Fruit fly (Drosophila melanogaster) whole organism, embryonic: ENCODE results near the gene CG33631.
A peak's percentile ranks its signal among the peaks of the same experiment; 100 is the strongest.

ENCODE experiments used
- Adf1 ChIP-seq: fragments of 200-800 bp; sonication (Bioruptor generic); IDR thresholded peaks from 2 replicates; pipeline ENCODE4 v1.3.6; 2022; ENCODE audit warnings: missing biosample characterization, missing genetic modification characterization
- Atf6 ChIP-seq: fragments of 200-800 bp; sonication (Bioruptor generic); IDR thresholded peaks from 2 replicates; pipeline ENCODE4 v1.3.6; 2022; ENCODE audit warnings: missing biosample characterization, missing genetic modification characterization
- B-H1 ChIP-seq: fragments of 200-800 bp; sonication (Bioruptor generic); IDR thresholded peaks from 3 replicates; pipeline ENCODE4 v1.3.6; 2022; ENCODE audit warnings: missing biosample characterization, missing genetic modification characterization
- Bteb2 ChIP-seq: fragments of 200-800 bp; sonication (Bioruptor generic); optimal IDR thresholded peaks from 2 replicates; lab custom pipeline; 2016; ENCODE audit warnings: missing biosample characterization, missing genetic modification characterization
- CG10209 ChIP-seq: fragments of 200-800 bp; sonication (Bioruptor generic); optimal IDR thresholded peaks from 3 replicates; lab custom pipeline; 2017; ENCODE audit warnings: missing biosample characterization, mild to moderate bottlenecking, missing genetic modification characterization, missing genetic modification reagents
- CG1024 ChIP-seq: fragments of 200-800 bp; sonication (Bioruptor generic); IDR thresholded peaks from 2 replicates; pipeline ENCODE4 v1.3.6; 2022; ENCODE audit warnings: missing biosample characterization, missing genetic modification characterization
- CG10431 ChIP-seq: fragments of 200-800 bp; sonication (Bioruptor generic); optimal IDR thresholded peaks from 3 replicates; lab custom pipeline; 2018; ENCODE audit warnings: missing biosample characterization, mild to moderate bottlenecking, missing genetic modification characterization
- CG10462 ChIP-seq: fragments of 200-800 bp; sonication (Bioruptor generic); optimal IDR thresholded peaks from 2 replicates; lab custom pipeline; 2016; ENCODE audit warnings: missing biosample characterization, missing genetic modification characterization
- CG10565 ChIP-seq: fragments of 200-800 bp; sonication (Bioruptor generic); optimal IDR thresholded peaks from 3 replicates; lab custom pipeline; 2016; ENCODE audit warnings: missing biosample characterization, mild to moderate bottlenecking, missing genetic modification characterization
- CG12155 ChIP-seq: fragments of 200-800 bp; sonication (Bioruptor generic); optimal IDR thresholded peaks from 3 replicates; lab custom pipeline; 2016; ENCODE audit warnings: missing biosample characterization, missing genetic modification characterization
- CG13296 ChIP-seq: fragments of 200-800 bp; sonication (Bioruptor generic); optimal IDR thresholded peaks from 3 replicates; lab custom pipeline; 2018; ENCODE audit warnings: missing biosample characterization, mild to moderate bottlenecking, missing genetic modification characterization
- CG1529 ChIP-seq: fragments of 200-800 bp; sonication (Bioruptor generic); optimal IDR thresholded peaks from 3 replicates; lab custom pipeline; 2018; ENCODE audit warnings: missing biosample characterization, missing genetic modification characterization
- CG17359 ChIP-seq: fragments of 200-800 bp; sonication (Bioruptor generic); optimal IDR thresholded peaks from 3 replicates; lab custom pipeline; 2018; ENCODE audit warnings: missing biosample characterization, mild to moderate bottlenecking, missing genetic modification characterization, moderate library complexity
- CG17612 ChIP-seq: fragments of 200-800 bp; sonication (Bioruptor generic); IDR thresholded peaks from 2 replicates; pipeline ENCODE4 v1.3.6; 2022; ENCODE audit warnings: missing biosample characterization, missing genetic modification characterization
- CG18011 ChIP-seq: fragments of 200-800 bp; sonication (Bioruptor generic); optimal IDR thresholded peaks from 2 replicates; lab custom pipeline; 2017; ENCODE audit warnings: missing biosample characterization, missing genetic modification characterization, mild to moderate bottlenecking, moderate library complexity, missing genotype
- CG18476 ChIP-seq: fragments of 200-800 bp; sonication (Bioruptor generic); optimal IDR thresholded peaks from 2 replicates; lab custom pipeline; 2016; ENCODE audit warnings: missing biosample characterization, mild to moderate bottlenecking, missing genetic modification characterization
- CG34422 ChIP-seq: fragments of 200-800 bp; sonication (Bioruptor generic); IDR thresholded peaks from 3 replicates; pipeline ENCODE4 v1.3.6; 2022; ENCODE audit warnings: missing biosample characterization, missing genetic modification characterization
- CG43689 ChIP-seq: fragments of 200-800 bp; sonication (Bioruptor generic); IDR thresholded peaks from 2 replicates; pipeline ENCODE4 v1.3.6; 2022; ENCODE audit warnings: missing biosample characterization, missing genetic modification characterization
- CG4707 ChIP-seq: fragments of 200-800 bp; sonication (Bioruptor generic); optimal IDR thresholded peaks from 2 replicates; lab custom pipeline; 2018; ENCODE audit warnings: missing biosample characterization, mild to moderate bottlenecking, missing genetic modification characterization, moderate library complexity
- CG6654 ChIP-seq: fragments of 200-800 bp; sonication (Bioruptor generic); optimal IDR thresholded peaks from 2 replicates; lab custom pipeline; 2017; ENCODE audit warnings: missing biosample characterization, mild to moderate bottlenecking, missing genetic modification characterization
- CG6689 ChIP-seq: fragments of 200-800 bp; sonication (Bioruptor generic); IDR thresholded peaks from 2 replicates; pipeline ENCODE4 v1.3.6; 2022; ENCODE audit warnings: missing biosample characterization, missing genetic modification characterization
- CG6791 ChIP-seq: fragments of 200-800 bp; sonication (Bioruptor generic); IDR thresholded peaks from 3 replicates; pipeline ENCODE4 v1.3.6; 2022; ENCODE audit warnings: missing biosample characterization, missing genetic modification characterization; ENCODE audit not compliant: partially characterized antibody
- CG8924 ChIP-seq: fragments of 200-800 bp; optimal IDR thresholded peaks from 3 replicates; lab custom pipeline; 2019; ENCODE audit warnings: missing biosample characterization, mild to moderate bottlenecking, missing genetic modification characterization, moderate library complexity
- Camta ChIP-seq: fragments of 200-800 bp; sonication (Bioruptor generic); optimal IDR thresholded peaks from 2 replicates; lab custom pipeline; 2016; ENCODE audit warnings: missing biosample characterization, missing genetic modification characterization
- D ChIP-seq, 2 experiments: fragments of 200-800 bp in 1 of 2; fragments of >200 bp in 1 of 2; sonication (Bioruptor generic) in 1 of 2; optimal IDR thresholded peaks; 2 replicates in 1 of 2; 3 replicates in 1 of 2; lab custom pipeline; 2017; ENCODE audit warnings: mild to moderate bottlenecking in 1 of 2, missing biosample characterization in 1 of 2, missing genetic modification characterization in 1 of 2, missing genetic modification reagents in 1 of 2
- Dek ChIP-seq: fragments of 200-800 bp; sonication (Bioruptor generic); optimal IDR thresholded peaks from 3 replicates; lab custom pipeline; 2019; ENCODE audit warnings: missing biosample characterization, mild to moderate bottlenecking, missing genetic modification characterization, moderate library complexity
- Doc2 ChIP-seq: fragments of 200-800 bp; sonication (Bioruptor generic); IDR thresholded peaks from 2 replicates; pipeline ENCODE4 v1.3.6; 2022; ENCODE audit warnings: missing biosample characterization, missing genetic modification characterization
- ERR ChIP-seq: fragments of 200-800 bp; sonication (Bioruptor generic); optimal IDR thresholded peaks from 2 replicates; lab custom pipeline; 2016; ENCODE audit warnings: missing biosample characterization, missing genetic modification characterization
- GATAe ChIP-seq: fragments of 200-800 bp; sonication (Bioruptor generic); conservative IDR thresholded peaks from 2 replicates; pipeline ENCODE4 v1.3.6; 2022; ENCODE audit warnings: missing biosample characterization, missing genetic modification characterization
- H2.0 ChIP-seq: fragments of 200-800 bp; sonication (Bioruptor generic); IDR thresholded peaks from 2 replicates; pipeline ENCODE4 v1.3.6; 2022; ENCODE audit warnings: missing biosample characterization, missing genetic modification characterization
- Hmr ChIP-seq: fragments of 200-800 bp; sonication (Bioruptor generic); optimal IDR thresholded peaks from 3 replicates; lab custom pipeline; 2017; ENCODE audit warnings: mild to moderate bottlenecking, missing biosample characterization, missing genetic modification reagents, missing genetic modification characterization
- Lhr ChIP-seq: fragments of 200-800 bp; sonication (Bioruptor generic); optimal IDR thresholded peaks from 3 replicates; lab custom pipeline; 2017; ENCODE audit warnings: mild to moderate bottlenecking, missing biosample characterization, missing genetic modification reagents, missing genetic modification characterization
- Med ChIP-seq: fragments of 200-800 bp; sonication (Bioruptor generic); peaks from one replicate; lab custom pipeline; 2016; ENCODE audit warnings: missing biosample characterization, missing genetic modification characterization, mild to moderate bottlenecking, inconsistent platforms, moderate library complexity
- Nf-YC ChIP-seq: fragments of 200-800 bp; optimal IDR thresholded peaks from 3 replicates; lab custom pipeline; 2019; ENCODE audit warnings: missing biosample characterization, mild to moderate bottlenecking, missing genetic modification characterization, moderate library complexity
- Sox102F ChIP-seq: fragments of 200-800 bp; sonication (Bioruptor generic); optimal IDR thresholded peaks from 2 replicates; lab custom pipeline; 2018; ENCODE audit warnings: missing biosample characterization, mild to moderate bottlenecking, missing genetic modification characterization, moderate library complexity
- dm ChIP-seq: fragments of 200-800 bp; sonication (Bioruptor generic); optimal IDR thresholded peaks from 3 replicates; lab custom pipeline; 2016; ENCODE audit warnings: missing biosample characterization, missing genetic modification characterization
- grau ChIP-seq: fragments of 200-800 bp; optimal IDR thresholded peaks from 3 replicates; lab custom pipeline; 2019; ENCODE audit warnings: missing biosample characterization, mild to moderate bottlenecking, missing genetic modification characterization, moderate library complexity
- maf-S ChIP-seq: fragments of 200-800 bp; sonication (Bioruptor generic); optimal IDR thresholded peaks from 2 replicates; lab custom pipeline; 2016; ENCODE audit warnings: missing biosample characterization, missing genetic modification characterization
- nerfin-1 ChIP-seq: fragments of 200-800 bp; sonication (Bioruptor generic); optimal IDR thresholded peaks from 3 replicates; lab custom pipeline; 2019; ENCODE audit warnings: missing biosample characterization, mild to moderate bottlenecking, missing genetic modification characterization, moderate library complexity
- pho ChIP-seq: fragments of 200-800 bp; sonication (Bioruptor generic); optimal IDR thresholded peaks from 2 replicates; lab custom pipeline; 2016; ENCODE audit warnings: missing biosample characterization, missing genetic modification characterization
- seq ChIP-seq: fragments of 200-800 bp; sonication (Bioruptor generic); IDR thresholded peaks from 2 replicates; pipeline ENCODE4 v1.3.6; 2022; ENCODE audit warnings: missing biosample characterization, missing genetic modification characterization
- sima ChIP-seq: fragments of 200-800 bp; sonication (Bioruptor generic); optimal IDR thresholded peaks from 2 replicates; lab custom pipeline; 2016; ENCODE audit warnings: missing biosample characterization, missing genetic modification characterization
- sna ChIP-seq: fragments of 200-800 bp; sonication (Bioruptor generic); IDR thresholded peaks from 2 replicates; pipeline ENCODE4 v1.3.6; 2022; ENCODE audit warnings: missing biosample characterization, missing genetic modification characterization; ENCODE audit not compliant: partially characterized antibody
- tap ChIP-seq: fragments of 200-800 bp; optimal IDR thresholded peaks from 3 replicates; lab custom pipeline; 2019; ENCODE audit warnings: missing biosample characterization, mild to moderate bottlenecking, missing genetic modification characterization, moderate library complexity
- ttk ChIP-seq: fragments of 200-800 bp; sonication (Bioruptor generic); IDR thresholded peaks from 2 replicates; pipeline ENCODE4 v2.1.2; 2022; ENCODE audit warnings: missing biosample characterization, missing genetic modification characterization
- tx ChIP-seq: fragments of 200-800 bp; sonication (Bioruptor generic); optimal IDR thresholded peaks from 2 replicates; lab custom pipeline; 2016; ENCODE audit warnings: missing biosample characterization, missing genetic modification characterization
- vvl ChIP-seq: fragments of 200-800 bp; sonication (Bioruptor generic); IDR thresholded peaks from 2 replicates; pipeline ENCODE4 v1.3.6; 2022; ENCODE audit warnings: missing biosample characterization, missing genetic modification characterization
- zf30C ChIP-seq: fragments of 200-800 bp; sonication (Bioruptor generic); optimal IDR thresholded peaks from 3 replicates; lab custom pipeline; 2018; ENCODE audit warnings: missing biosample characterization, mild to moderate bottlenecking, missing genetic modification characterization

Gene CG33631

dm6 chr3R:10097531-10098295 is 33.9 kb downstream of the CG33631 start (continued):
- TF ChIP-seq CG6791: no peak
- no peak for TF ChIP-seq CG10565
- peak; percentile 56 for TF ChIP-seq tx
- peak; percentile 66 for TF ChIP-seq vvl (GFP tag; lab: Robert Waterston, UW)
- peak; percentile 20; the same call in 1 of the 2 replicates for TF ChIP-seq GATAe (GFP tag; lab: Robert Waterston, UW)
- no peak for TF ChIP-seq Doc2
- TF ChIP-seq H2.0 (GFP tag; lab: Robert Waterston, UW): peak; percentile 61
- TF ChIP-seq CG12155 (GFP tag; lab: Kevin White, UChicago): peak; percentile 71
- peak; percentile 37 for TF ChIP-seq Bteb2 (GFP tag; lab: Kevin White, UChicago)
- TF ChIP-seq CG43689 (GFP tag; lab: Robert Waterston, UW): no peak
- peak; percentile 59 for TF ChIP-seq CG18011 (GFP tag; lab: Kevin White, UChicago)
- TF ChIP-seq sna (GFP tag; lab: Robert Waterston, UW): no peak
- no peak for TF ChIP-seq zf30C
- TF ChIP-seq CG4707 (GFP tag; lab: Kevin White, UChicago): no peak
- peak; percentile 37 for TF ChIP-seq CG1529 (GFP tag; lab: Kevin White, UChicago)
- TF ChIP-seq Nf-YC (tag; lab: Kevin White, UChicago): peak; percentile 44
- peak; percentile 43 for TF ChIP-seq Camta (GFP tag; lab: Kevin White, UChicago)
- TF ChIP-seq Sox102F (GFP tag; lab: Kevin White, UChicago): peak; percentile 71
- TF ChIP-seq maf-S (GFP tag; lab: Kevin White, UChicago): peak; percentile 42
- TF ChIP-seq Lhr: no peak
- TF ChIP-seq Med (GFP tag; lab: Kevin White, UChicago): peak; percentile 95
- peak; percentile 61 for TF ChIP-seq ttk (GFP tag; lab: Robert Waterston, UW)
- TF ChIP-seq CG17359: peak; percentile 72
- no peak for TF ChIP-seq CG18476 (GFP tag; lab: Kevin White, UChicago)
- TF ChIP-seq nerfin-1 (tag; lab: Kevin White, UChicago): peak; percentile 24
- peak; percentile 4 for TF ChIP-seq ERR (GFP tag; lab: Kevin White, UChicago)
- peak; percentile 73 for TF ChIP-seq grau (tag; lab: Kevin White, UChicago)
- TF ChIP-seq CG8924 (tag; lab: Kevin White, UChicago): peak; percentile 76
- peak; percentile 49; the same call in 1 of the 3 replicates for TF ChIP-seq CG34422 (GFP tag; lab: Robert Waterston, UW)
- peak; percentile 58 for TF ChIP-seq Adf1 (GFP tag; lab: Robert Waterston, UW)
- TF ChIP-seq seq: peak; percentile 39; the same call in 1 of the 2 replicates
- peak; percentile 85 for TF ChIP-seq Hmr (GFP tag; lab: Kevin White, UChicago)
- no peak for TF ChIP-seq CG10431
- TF ChIP-seq tap: peak; percentile 76
- peak; percentile 36; the same call in 1 of the 2 replicates for TF ChIP-seq CG17612 (GFP tag; lab: Robert Waterston, UW)
- TF ChIP-seq CG10209 (GFP tag; lab: Kevin White, UChicago): peak; percentile 71
- peak; percentile 71 for TF ChIP-seq CG6689 (GFP tag; lab: Robert Waterston, UW)
- TF ChIP-seq CG13296 (GFP tag; lab: Kevin White, UChicago): peak; percentile 78
- TF ChIP-seq Dek (tag; lab: Kevin White, UChicago): peak; percentile 63
- TF ChIP-seq sima (GFP tag; lab: Kevin White, UChicago): no peak
- TF ChIP-seq dm: peak; percentile 2
- peak; percentile 64; the same call in 1 of the 2 replicates for TF ChIP-seq Atf6 (GFP tag; lab: Robert Waterston, UW)
- peak; percentile 13 for TF ChIP-seq CG10462
- TF ChIP-seq pho (GFP tag; lab: Kevin White, UChicago): peak; percentile 50
- TF ChIP-seq CG1024 (GFP tag; lab: Robert Waterston, UW): no peak
- TF ChIP-seq D (optimal IDR thresholded peaks at IDR 0.05; lab: Kevin White, UChicago): no peak
- TF ChIP-seq D (GFP tag; optimal IDR thresholded peaks at IDR 0.05; lab: Kevin White, UChicago): peak; percentile 36
- TF ChIP-seq B-H1 (GFP tag; lab: Robert Waterston, UW): peak; percentile 50; the same call in 1 of the 3 replicates
- TF ChIP-seq CG6654: peak; percentile 9
